Worm (Caenorhabditis elegans) whole organism, mixed stage, embryonic: ENCODE results near the gene K10C2.14.

Experiments
- M03D4.4 ChIP-seq: sonication (generic microtip); optimal IDR thresholded peaks from 2 replicates; lab custom pipeline; 2017; ENCODE audit warnings: mild to moderate bottlenecking, missing genetic modification characterization, missing compliant biosample characterization
- bed-3 ChIP-seq: fragments of 200-800 bp; sonication (Bioruptor generic); optimal IDR thresholded peaks from 3 replicates; lab custom pipeline; 2018; ENCODE audit warnings: mild to moderate bottlenecking, missing genetic modification characterization, moderate library complexity, missing compliant biosample characterization
- blmp-1 ChIP-seq: fragments of 150-350 bp; optimal IDR thresholded peaks from 2 replicates; lab custom pipeline; 2014; ENCODE audit warnings: missing biosample characterization, missing genetic modification characterization
- ceh-43 ChIP-seq: fragments of 200-800 bp; sonication (Bioruptor generic); optimal IDR thresholded peaks from 2 replicates; lab custom pipeline; 2018; ENCODE audit warnings: mild to moderate bottlenecking, missing genetic modification characterization, moderate library complexity, missing compliant biosample characterization
- ces-1 ChIP-seq: fragments of 150-350 bp; optimal IDR thresholded peaks from 2 replicates; lab custom pipeline; 2014; ENCODE audit warnings: missing biosample characterization, missing genetic modification reagents, missing genetic modification characterization
- cnd-1 ChIP-seq: fragments of 200-800 bp; sonication (Bioruptor generic); optimal IDR thresholded peaks from 2 replicates; lab custom pipeline; 2018; ENCODE audit warnings: mild to moderate bottlenecking, missing genetic modification characterization, missing compliant biosample characterization
- drap-1 ChIP-seq: fragments of 200-800 bp; sonication (Bioruptor generic); optimal IDR thresholded peaks from 3 replicates; lab custom pipeline; 2018; ENCODE audit warnings: mild to moderate bottlenecking, missing genetic modification characterization, missing compliant biosample characterization
- elt-1 ChIP-seq: sonication (generic microtip); optimal IDR thresholded peaks from 2 replicates; lab custom pipeline; 2017; ENCODE audit warnings: missing genetic modification characterization, mild to moderate bottlenecking, missing compliant biosample characterization, antibody characterized with exemption, moderate library complexity, borderline replicate concordance; ENCODE audit not compliant: insufficient read depth
- elt-3 ChIP-seq: fragments of 150-350 bp; optimal IDR thresholded peaks from 2 replicates; lab custom pipeline; 2014; ENCODE audit warnings: missing biosample characterization, missing genetic modification characterization
- flh-1 ChIP-seq: fragments of 200-800 bp; sonication (Bioruptor generic); optimal IDR thresholded peaks from 2 replicates; lab custom pipeline; 2018; ENCODE audit warnings: mild to moderate bottlenecking, missing genetic modification characterization, moderate library complexity, missing compliant biosample characterization
- ham-2 ChIP-seq: fragments of 200-800 bp; sonication (Bioruptor generic); optimal IDR thresholded peaks from 2 replicates; lab custom pipeline; 2018; ENCODE audit warnings: mild to moderate bottlenecking, missing genetic modification characterization, missing compliant biosample characterization
- hlh-1 ChIP-seq: fragments of 150-350 bp; optimal IDR thresholded peaks from 2 replicates; lab custom pipeline; 2014; ENCODE audit warnings: missing biosample characterization, missing genetic modification reagents, missing genetic modification characterization
- lin-13 ChIP-seq: fragments of 150-350 bp; optimal IDR thresholded peaks from 2 replicates; lab custom pipeline; 2014; ENCODE audit warnings: missing biosample characterization, missing genetic modification characterization
- lsy-2 ChIP-seq: fragments of 150-350 bp; optimal IDR thresholded peaks from 2 replicates; lab custom pipeline; 2014; ENCODE audit warnings: missing biosample characterization, missing genetic modification characterization
- mab-5 ChIP-seq: fragments of 150-350 bp; optimal IDR thresholded peaks from 2 replicates; lab custom pipeline; 2014; ENCODE audit warnings: missing biosample characterization, missing genetic modification characterization
- mep-1 ChIP-seq: fragments of 150-350 bp; optimal IDR thresholded peaks from 2 replicates; lab custom pipeline; 2017; ENCODE audit warnings: missing biosample characterization, missing genetic modification reagents, missing genetic modification characterization, inconsistent platforms
- mls-2 ChIP-seq: sonication (generic microtip); optimal IDR thresholded peaks from 2 replicates; lab custom pipeline; 2016; ENCODE audit warnings: mild to moderate bottlenecking, missing genetic modification characterization, moderate library complexity, missing compliant biosample characterization
- nhr-12 ChIP-seq: fragments of 150-350 bp; optimal IDR thresholded peaks from 2 replicates; lab custom pipeline; 2014; ENCODE audit warnings: missing biosample characterization, missing genetic modification characterization
- nhr-2 ChIP-seq: fragments of 150-350 bp; optimal IDR thresholded peaks from 2 replicates; lab custom pipeline; 2014; ENCODE audit warnings: missing biosample characterization, missing genetic modification characterization
- nhr-237 ChIP-seq: fragments of 150-350 bp; optimal IDR thresholded peaks from 2 replicates; lab custom pipeline; 2014; ENCODE audit warnings: missing biosample characterization, missing genetic modification characterization
- nhr-28 ChIP-seq: fragments of 150-350 bp; optimal IDR thresholded peaks from 2 replicates; lab custom pipeline; 2014; ENCODE audit warnings: missing biosample characterization, missing genetic modification characterization
- nhr-76 ChIP-seq: sonication (generic microtip); optimal IDR thresholded peaks from 2 replicates; lab custom pipeline; 2017; ENCODE audit warnings: missing biosample characterization, missing genetic modification characterization
- pha-4 ChIP-seq: fragments of 150-350 bp; optimal IDR thresholded peaks from 2 replicates; lab custom pipeline; 2018; ENCODE audit warnings: missing biosample characterization, missing genetic modification reagents, missing genetic modification characterization
- sem-2 ChIP-seq: fragments of 200-800 bp; sonication (Bioruptor generic); optimal IDR thresholded peaks from 2 replicates; lab custom pipeline; 2018; ENCODE audit warnings: mild to moderate bottlenecking, missing genetic modification characterization, missing compliant biosample characterization
- snpc-4 ChIP-seq: fragments of 150-350 bp; optimal IDR thresholded peaks from 2 replicates; lab custom pipeline; 2014; ENCODE audit warnings: missing biosample characterization, missing genetic modification characterization
- sptf-1 ChIP-seq: sonication (generic microtip); optimal IDR thresholded peaks from 2 replicates; lab custom pipeline; 2017; ENCODE audit warnings: mild to moderate bottlenecking, missing genetic modification characterization, moderate library complexity, missing compliant biosample characterization
- tbx-8 ChIP-seq: fragments of 200-800 bp; sonication (Bioruptor generic); optimal IDR thresholded peaks from 2 replicates; lab custom pipeline; 2018; ENCODE audit warnings: mild to moderate bottlenecking, missing genetic modification characterization, moderate library complexity, missing compliant biosample characterization
- unc-120 ChIP-seq: sonication (generic microtip); optimal IDR thresholded peaks from 2 replicates; lab custom pipeline; 2017; ENCODE audit warnings: missing genetic modification characterization, missing compliant biosample characterization; ENCODE audit not compliant: poor library complexity, severe bottlenecking
- unc-39 ChIP-seq: fragments of 150-350 bp; optimal IDR thresholded peaks from 2 replicates; lab custom pipeline; 2014; ENCODE audit warnings: missing biosample characterization, missing genetic modification characterization
- unc-62 ChIP-seq: fragments of 150-350 bp; optimal IDR thresholded peaks from 2 replicates; lab custom pipeline; 2014; ENCODE audit warnings: missing biosample characterization, missing genetic modification reagents, missing genetic modification characterization
- zip-8 ChIP-seq: fragments of 150-350 bp; optimal IDR thresholded peaks from 2 replicates; lab custom pipeline; 2014; ENCODE audit warnings: missing biosample characterization, missing genetic modification characterization
- ztf-11 ChIP-seq: fragments of 150-350 bp; optimal IDR thresholded peaks from 2 replicates; lab custom pipeline; 2014; ENCODE audit warnings: missing biosample characterization, missing genetic modification characterization

Gene K10C2.14

DNA sequence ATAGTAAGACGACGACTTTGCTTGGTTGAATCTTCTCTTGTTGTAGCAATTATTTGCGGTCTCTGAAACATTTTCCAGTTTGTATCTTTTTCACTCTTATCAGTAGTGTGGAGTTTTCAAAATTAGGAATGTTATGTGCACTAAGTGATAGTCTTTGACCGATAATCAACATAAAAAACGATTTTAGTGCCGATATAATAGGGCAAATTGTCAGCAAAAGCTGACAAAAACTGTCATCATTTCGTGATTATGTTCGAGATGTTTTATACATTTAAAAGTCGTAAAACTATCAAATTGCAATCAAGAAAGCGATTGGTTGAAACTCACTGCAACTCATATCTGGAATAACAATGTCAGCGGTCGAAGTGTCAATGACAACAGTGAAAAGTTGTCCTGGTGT lies 4.9 kb upstream of the K10C2.14 start:
- no peak for TF ChIP-seq mls-2

DNA sequence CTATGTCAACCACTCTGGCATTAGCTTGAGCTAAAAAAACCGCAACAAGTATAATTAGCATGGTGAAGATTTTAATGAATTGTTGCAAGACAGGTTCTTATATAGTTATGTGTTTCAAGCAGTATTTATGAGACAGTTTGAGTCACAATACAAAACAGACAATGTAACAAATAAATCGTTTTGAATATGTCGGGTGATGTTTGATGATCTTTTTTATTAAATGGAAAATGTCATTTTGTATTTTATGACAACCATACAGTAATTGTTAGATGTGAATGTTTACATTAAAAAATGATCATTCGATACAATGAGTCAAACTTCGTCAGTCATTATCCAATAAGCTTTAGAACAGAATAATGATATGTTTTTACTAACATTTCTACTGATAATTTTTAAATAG lies 3.0 kb upstream of the K10C2.14 start, which contains the start of gene K10C2.7:
K10C2.7 (minus strand) TSS at position 101 of the 400 bp plus-strand sequence.
- TF ChIP-seq unc-62 (no peak), pha-4 (no peak), snpc-4 (no peak), ham-2 (GFP tag; lab: Kevin White, UChicago) (no peak), sptf-1 (tag; lab: Kevin White, UChicago) (no peak), bed-3 (GFP tag; lab: Kevin White, UChicago) (no peak), nhr-28 (no peak), flh-1 (GFP tag; lab: Kevin White, UChicago) (no peak), unc-120 (no peak), sem-2 (GFP tag; lab: Kevin White, UChicago) (no peak), ces-1 (GFP tag; lab: Kevin White, UChicago) (no peak), unc-39 (tag; lab: Kevin White, UChicago) (no peak), ztf-11 (tag; lab: Kevin White, UChicago) (no peak), elt-3 (no peak), drap-1 (GFP tag; lab: Kevin White, UChicago) (no peak), lsy-2 (no peak), mep-1 (tag; lab: Kevin White, UChicago) (no peak), nhr-12 (tag; lab: Kevin White, UChicago) (no peak), zip-8 (tag; lab: Kevin White, UChicago) (no peak)

DNA sequence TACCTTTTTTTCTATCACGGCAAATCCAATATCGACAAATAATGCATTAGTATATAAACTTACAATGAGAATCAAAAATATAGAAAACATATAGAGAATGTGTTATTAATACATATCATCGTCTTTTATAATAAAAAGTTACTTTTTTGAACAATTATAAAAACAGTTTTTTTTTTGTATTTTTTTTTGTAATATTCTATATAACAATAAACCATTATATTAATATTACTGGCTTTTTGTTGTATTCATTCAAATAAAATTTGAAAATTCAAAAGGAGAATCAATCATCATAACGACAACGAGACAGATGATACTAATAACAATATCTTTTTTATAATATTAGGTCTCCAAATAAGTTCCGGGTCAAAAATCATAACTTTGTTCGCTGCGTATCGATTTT lies 2.8 kb downstream of the K10C2.14 start, which contains the start of gene K10C2.8:
K10C2.8 (minus strand) TSS at position 101 of the 400 bp plus-strand sequence.
- TF ChIP-seq mab-5 (tag; lab: Kevin White, UChicago) (no peak), drap-1 (GFP tag; lab: Kevin White, UChicago) (no peak), nhr-28 (no peak), blmp-1 (tag; lab: Kevin White, UChicago) (no peak), snpc-4 (no peak), hlh-1 (tag; lab: Kevin White, UChicago) (no peak), ztf-11 (tag; lab: Kevin White, UChicago) (no peak), ces-1 (GFP tag; lab: Kevin White, UChicago) (no peak), elt-1 (tag; lab: Kevin White, UChicago) (no peak), mls-2 (no peak)
- TF ChIP-seq, all 35 proteins: peak for 0

DNA sequence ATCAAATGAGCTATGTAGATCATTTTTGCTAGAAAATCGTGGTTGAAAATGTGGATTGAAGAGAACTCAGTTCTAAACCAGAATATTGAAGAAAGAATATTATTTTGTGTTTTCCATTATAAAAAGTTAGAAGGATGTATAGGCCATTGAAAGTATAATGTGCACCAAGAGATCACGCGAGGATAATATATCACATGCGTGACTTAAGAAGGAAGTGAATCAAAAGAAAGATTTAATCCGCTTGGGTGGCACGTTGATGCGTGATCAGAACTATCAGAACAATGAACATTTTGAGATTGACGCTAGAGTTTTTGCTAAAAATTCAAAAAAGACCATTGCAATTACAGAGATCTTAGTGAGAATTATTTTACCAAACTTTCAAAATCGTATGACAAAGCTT lies 4.6 kb downstream of the K10C2.14 start:
- TF ChIP-seq tbx-8 (GFP tag; lab: Kevin White, UChicago) (no peak), ceh-43 (GFP tag; lab: Kevin White, UChicago) (no peak), nhr-76 (tag; lab: Kevin White, UChicago) (no peak), nhr-2 (tag; lab: Kevin White, UChicago) (no peak), ztf-11 (tag; lab: Kevin White, UChicago) (no peak), ces-1 (GFP tag; lab: Kevin White, UChicago) (no peak), nhr-28 (no peak), lin-13 (no peak), pha-4 (no peak), sptf-1 (tag; lab: Kevin White, UChicago) (no peak), blmp-1 (tag; lab: Kevin White, UChicago) (no peak), mls-2 (no peak), unc-39 (tag; lab: Kevin White, UChicago) (no peak), zip-8 (tag; lab: Kevin White, UChicago) (no peak), hlh-1 (tag; lab: Kevin White, UChicago) (no peak), mab-5 (tag; lab: Kevin White, UChicago) (no peak)

DNA sequence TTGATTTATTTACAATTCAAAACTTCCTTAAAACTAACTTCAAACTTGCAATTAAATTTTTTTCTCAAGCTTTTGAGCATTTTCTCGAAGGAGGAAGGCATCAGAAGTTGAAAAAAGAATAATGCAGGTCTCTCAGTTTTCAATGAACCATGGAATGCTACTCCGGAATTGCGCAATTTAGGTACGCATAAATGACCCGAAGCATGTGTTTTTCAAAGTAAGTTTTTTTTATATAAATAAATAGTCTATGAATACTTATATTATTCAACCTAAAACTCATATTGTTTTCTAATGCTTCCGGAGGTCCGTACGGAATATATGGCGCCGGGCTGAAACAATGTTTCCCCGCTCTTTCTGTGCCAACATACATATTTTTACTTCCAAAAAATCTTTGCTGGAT lies 6.7 kb downstream of the K10C2.14 start, which contains the start of gene K10C2.2:
K10C2.2 (minus strand) TSS at position 101 of the 400 bp plus-strand sequence.
- TF ChIP-seq mab-5 (tag; lab: Kevin White, UChicago) (no peak), nhr-2 (tag; lab: Kevin White, UChicago) (no peak), unc-39 (tag; lab: Kevin White, UChicago) (no peak), elt-3 (no peak), ham-2 (GFP tag; lab: Kevin White, UChicago) (no peak), unc-62 (no peak), lin-13 (no peak), cnd-1 (tag; lab: Kevin White, UChicago) (no peak), ztf-11 (tag; lab: Kevin White, UChicago) (no peak), nhr-237 (no peak), tbx-8 (GFP tag; lab: Kevin White, UChicago) (no peak), nhr-28 (no peak), M03D4.4 (no peak), bed-3 (GFP tag; lab: Kevin White, UChicago) (no peak), flh-1 (GFP tag; lab: Kevin White, UChicago) (no peak), sem-2 (GFP tag; lab: Kevin White, UChicago) (no peak), ces-1 (GFP tag; lab: Kevin White, UChicago) (no peak), ceh-43 (GFP tag; lab: Kevin White, UChicago) (no peak), drap-1 (GFP tag; lab: Kevin White, UChicago) (no peak), sptf-1 (tag; lab: Kevin White, UChicago) (no peak)
- TF ChIP-seq, all 35 proteins: peak for 0
